Worm (Caenorhabditis elegans) whole organism, early embryonic: ENCODE measurements around the gene B0252.1.

ENCODE experiments used
- B0310.2 ChIP-seq: sonication (generic microtip); optimal IDR thresholded peaks from 2 replicates; lab custom pipeline; 2016; ENCODE audit warnings: mild to moderate bottlenecking, missing genetic modification characterization, missing compliant biosample characterization
- F13C5.2 ChIP-seq: sonication (generic microtip); optimal IDR thresholded peaks from 2 replicates; lab custom pipeline; 2017; ENCODE audit warnings: mild to moderate bottlenecking, missing genetic modification characterization, inconsistent platforms, missing compliant biosample characterization
- aly-1 ChIP-seq: sonication (generic microtip); optimal IDR thresholded peaks from 2 replicates; lab custom pipeline; 2016; ENCODE audit warnings: missing genetic modification characterization, missing compliant biosample characterization
- ama-1 ChIP-seq: fragments of 150-350 bp; optimal IDR thresholded peaks from 2 replicates; lab custom pipeline; 2014
- ceh-13 ChIP-seq: fragments of 200-800 bp; sonication (Bioruptor generic); optimal IDR thresholded peaks from 2 replicates; lab custom pipeline; 2018; ENCODE audit warnings: mild to moderate bottlenecking, missing genetic modification characterization, missing compliant biosample characterization
- ceh-36 ChIP-seq: sonication (generic microtip); optimal IDR thresholded peaks from 2 replicates; lab custom pipeline; 2016; ENCODE audit warnings: missing genetic modification characterization, inconsistent platforms, missing compliant biosample characterization
- ets-7 ChIP-seq: sonication (generic microtip); optimal IDR thresholded peaks from 2 replicates; lab custom pipeline; 2016; ENCODE audit warnings: missing genotype, missing genetic modification characterization, missing compliant biosample characterization
- flt-1 ChIP-seq: fragments of 200-800 bp; sonication (Bioruptor generic); IDR thresholded peaks from 2 replicates; pipeline ENCODE4 v1.3.6; 2022; ENCODE audit warnings: missing genetic modification characterization, missing compliant biosample characterization
- hmbx-1 ChIP-seq: sonication (generic microtip); optimal IDR thresholded peaks from 2 replicates; lab custom pipeline; 2016; ENCODE audit warnings: mild to moderate bottlenecking, missing genetic modification characterization, missing compliant biosample characterization
- hmg-4 ChIP-seq: fragments of 200-800 bp; sonication (Bioruptor generic); optimal IDR thresholded peaks from 2 replicates; lab custom pipeline; 2018; ENCODE audit warnings: mild to moderate bottlenecking, missing genetic modification characterization, missing compliant biosample characterization
- hnd-1 ChIP-seq: sonication (generic microtip); optimal IDR thresholded peaks from 2 replicates; lab custom pipeline; 2016; ENCODE audit warnings: missing genetic modification characterization, missing compliant biosample characterization
- pes-1 ChIP-seq: fragments of 200-800 bp; sonication (Bioruptor generic); IDR thresholded peaks from 2 replicates; pipeline ENCODE4 v1.3.6; 2022; ENCODE audit warnings: missing genetic modification reagents, missing genetic modification characterization, missing compliant biosample characterization
- scrt-1 ChIP-seq: fragments of 200-800 bp; sonication (Bioruptor generic); IDR thresholded peaks from 2 replicates; pipeline ENCODE4 v1.3.6; 2022; ENCODE audit warnings: missing genetic modification characterization, missing compliant biosample characterization
- sea-1 ChIP-seq: fragments of 200-800 bp; sonication (Bioruptor generic); conservative IDR thresholded peaks from 2 replicates; pipeline ENCODE4 v1.3.6; 2022; ENCODE audit warnings: missing genetic modification characterization, missing compliant biosample characterization
- tbx-11 ChIP-seq: fragments of 200-800 bp; sonication (Bioruptor generic); IDR thresholded peaks from 2 replicates; pipeline ENCODE4 v1.3.6; 2022; ENCODE audit warnings: missing genetic modification characterization, missing compliant biosample characterization
- tbx-37 ChIP-seq: fragments of 200-800 bp; sonication (Bioruptor generic); conservative IDR thresholded peaks from 2 replicates; pipeline ENCODE4 v1.3.6; 2022; ENCODE audit warnings: missing genetic modification reagents, missing genetic modification characterization, missing compliant biosample characterization
- tra-4 ChIP-seq: sonication (generic microtip); optimal IDR thresholded peaks from 2 replicates; lab custom pipeline; 2017; ENCODE audit warnings: missing genetic modification characterization, missing compliant biosample characterization

The B0252.1 gene

ce11 chrII:6926054-6926453 lies 6.6 kb downstream of the B0252.1 start:
- TF ChIP-seq tbx-11 (GFP tag; lab: Robert Waterston, UW) = no peak

- TF ChIP-seq hmbx-1 (tag; lab: Kevin White, UChicago) (no peak), flt-1 (GFP tag; lab: Robert Waterston, UW) (no peak), hnd-1 (tag; lab: Kevin White, UChicago) (no peak), aly-1 (tag; lab: Kevin White, UChicago) (no peak), pes-1 (GFP tag; lab: Robert Waterston, UW) (no peak), B0310.2 (tag; lab: Kevin White, UChicago) (no peak), ceh-36 (no peak), ceh-13 (GFP tag; lab: Kevin White, UChicago) (no peak), F13C5.2 (tag; lab: Kevin White, UChicago) (no peak), tbx-37 (GFP tag; lab: Robert Waterston, UW) (no peak)
These were observed 7.0 kb downstream of the B0252.1 start for ce11 chrII:6926488-6926887.

- no peak for TF ChIP-seq flt-1 (GFP tag; lab: Robert Waterston, UW)
- TF ChIP-seq hmg-4 (GFP tag; lab: Kevin White, UChicago) = no peak
- TF ChIP-seq sea-1 (GFP tag; lab: Robert Waterston, UW) = no peak
- TF ChIP-seq scrt-1 = no peak
- no peak for TF ChIP-seq ceh-13 (GFP tag; lab: Kevin White, UChicago)
These were observed 7.6 kb downstream of the B0252.1 start for ce11 chrII:6927034-6927433.

ce11 chrII:6927603-6928002 lies 8.1 kb downstream of the B0252.1 start, which contains the start of gene F22D3.4:
TSS of gene F22D3.4 (minus strand) at chrII:6927603.
- TF ChIP-seq hmg-4 (GFP tag; lab: Kevin White, UChicago) (no peak), ceh-36 (no peak), tbx-11 (GFP tag; lab: Robert Waterston, UW) (no peak), tbx-37 (GFP tag; lab: Robert Waterston, UW) (no peak), ets-7 (tag; lab: Kevin White, UChicago) (no peak), pes-1 (GFP tag; lab: Robert Waterston, UW) (no peak), flt-1 (GFP tag; lab: Robert Waterston, UW) (no peak), aly-1 (tag; lab: Kevin White, UChicago) (no peak)

- TF ChIP-seq hnd-1 (tag; lab: Kevin White, UChicago) (no peak), hmg-4 (GFP tag; lab: Kevin White, UChicago) (no peak), tbx-11 (GFP tag; lab: Robert Waterston, UW) (no peak), scrt-1 (no peak), F13C5.2 (tag; lab: Kevin White, UChicago) (no peak), tbx-37 (GFP tag; lab: Robert Waterston, UW) (no peak), ama-1 (lab: Kevin White, UChicago) (no peak)
These were observed 8.9 kb downstream of the B0252.1 start, which contains the start of gene flcn-1 for ce11 chrII:6928416-6928815. TSS of gene flcn-1 (plus strand) at chrII:6928763.

ce11 chrII:6930072-6930471 lies 10.6 kb downstream of the B0252.1 start:
- TF ChIP-seq B0310.2 (tag; lab: Kevin White, UChicago) (no peak), tbx-37 (GFP tag; lab: Robert Waterston, UW) (no peak), F13C5.2 (tag; lab: Kevin White, UChicago) (no peak), ceh-13 (GFP tag; lab: Kevin White, UChicago) (no peak), tra-4 (tag; lab: Kevin White, UChicago) (no peak)

- TF ChIP-seq ceh-36 = no peak
- no peak for TF ChIP-seq hnd-1 (tag; lab: Kevin White, UChicago)
- no peak for TF ChIP-seq tbx-37 (GFP tag; lab: Robert Waterston, UW)
- TF ChIP-seq tra-4 (tag; lab: Kevin White, UChicago) = no peak
- TF ChIP-seq ets-7 (tag; lab: Kevin White, UChicago) = no peak
- TF ChIP-seq ama-1 (lab: Kevin White, UChicago) = no peak
- no peak for TF ChIP-seq sea-1 (GFP tag; lab: Robert Waterston, UW)
- no peak for TF ChIP-seq B0310.2 (tag; lab: Kevin White, UChicago)
- TF ChIP-seq F13C5.2 (tag; lab: Kevin White, UChicago) = no peak
- no peak for TF ChIP-seq ceh-13 (GFP tag; lab: Kevin White, UChicago)
- TF ChIP-seq aly-1 (tag; lab: Kevin White, UChicago) = no peak
These were observed 13.5 kb downstream of the B0252.1 start for ce11 chrII:6932978-6933377.

ce11 chrII:6934729-6935128 lies 15.2 kb downstream of the B0252.1 start:
- TF ChIP-seq B0310.2 (tag; lab: Kevin White, UChicago) = no peak
- TF ChIP-seq flt-1 (GFP tag; lab: Robert Waterston, UW) = no peak
- no peak for TF ChIP-seq tra-4 (tag; lab: Kevin White, UChicago)
- no peak for TF ChIP-seq pes-1 (GFP tag; lab: Robert Waterston, UW)
- no peak for TF ChIP-seq hmg-4 (GFP tag; lab: Kevin White, UChicago)
- TF ChIP-seq F13C5.2 (tag; lab: Kevin White, UChicago) = no peak
- no peak for TF ChIP-seq ceh-13 (GFP tag; lab: Kevin White, UChicago)
- TF ChIP-seq aly-1 (tag; lab: Kevin White, UChicago) = no peak
- TF ChIP-seq sea-1 (GFP tag; lab: Robert Waterston, UW) = no peak
